Fruit fly (Drosophila melanogaster) whole organism, embryonic: Measurements from ENCODE around the gene Glut4EF.

Source experiments
- Antp ChIP-seq: fragments of 200-800 bp; sonication (Bioruptor generic); optimal IDR thresholded peaks from 3 replicates; lab custom pipeline; 2016; ENCODE audit warnings: missing biosample characterization, missing genetic modification characterization
- Bgb ChIP-seq: fragments of 200-800 bp; sonication (Bioruptor generic); IDR thresholded peaks from 2 replicates; pipeline ENCODE4 v1.3.6; 2022; ENCODE audit warnings: missing biosample characterization, missing genetic modification characterization; ENCODE audit not compliant: partially characterized antibody
- CG10274 ChIP-seq: fragments of 200-800 bp; sonication (Bioruptor generic); optimal IDR thresholded peaks from 3 replicates; lab custom pipeline; 2017; ENCODE audit warnings: missing biosample characterization, mild to moderate bottlenecking, missing genetic modification characterization
- CG10543 ChIP-seq: fragments of 200-800 bp; sonication (Bioruptor generic); optimal IDR thresholded peaks from 3 replicates; lab custom pipeline; 2017; ENCODE audit warnings: missing biosample characterization, mild to moderate bottlenecking, missing genetic modification characterization, moderate library complexity
- CG13775 ChIP-seq: fragments of 200-800 bp; sonication (Bioruptor generic); optimal IDR thresholded peaks from 3 replicates; lab custom pipeline; 2017; ENCODE audit warnings: missing biosample characterization, mild to moderate bottlenecking, missing genetic modification characterization
- CG15479 ChIP-seq: fragments of 200-800 bp; sonication (Bioruptor generic); optimal IDR thresholded peaks from 3 replicates; lab custom pipeline; 2019; ENCODE audit warnings: missing biosample characterization, mild to moderate bottlenecking, missing genetic modification characterization, moderate library complexity
- CG15696 ChIP-seq: fragments of 200-800 bp; sonication (Bioruptor generic); optimal IDR thresholded peaks from 2 replicates; lab custom pipeline; 2019; ENCODE audit warnings: missing biosample characterization, mild to moderate bottlenecking, missing genetic modification characterization, moderate library complexity
- CG30403 ChIP-seq: fragments of 200-800 bp; sonication (Bioruptor generic); optimal IDR thresholded peaks from 3 replicates; lab custom pipeline; 2016; ENCODE audit warnings: missing biosample characterization, missing genetic modification characterization
- CG43689 ChIP-seq: fragments of 200-800 bp; sonication (Bioruptor generic); IDR thresholded peaks from 2 replicates; pipeline ENCODE4 v1.3.6; 2022; ENCODE audit warnings: missing biosample characterization, missing genetic modification characterization
- CG4820 ChIP-seq: fragments of 200-800 bp; sonication (Bioruptor generic); optimal IDR thresholded peaks from 3 replicates; lab custom pipeline; 2016; ENCODE audit warnings: missing biosample characterization, missing genetic modification characterization
- CG7357 ChIP-seq: fragments of 200-800 bp; sonication (Bioruptor generic); IDR thresholded peaks from 3 replicates; pipeline ENCODE4 v1.3.6; 2022; ENCODE audit warnings: missing biosample characterization, missing genetic modification characterization
- CG7745 ChIP-seq: fragments of 200-800 bp; sonication (Bioruptor generic); optimal IDR thresholded peaks from 2 replicates; lab custom pipeline; 2018; ENCODE audit warnings: missing biosample characterization, mild to moderate bottlenecking, missing genetic modification characterization, moderate library complexity
- CG7963 ChIP-seq: fragments of 200-800 bp; sonication (Bioruptor generic); IDR thresholded peaks from 3 replicates; pipeline ENCODE4 v1.3.6; 2022; ENCODE audit warnings: missing biosample characterization, missing genetic modification characterization; ENCODE audit not compliant: partially characterized antibody
- CG7987 ChIP-seq: fragments of 200-800 bp; sonication (Bioruptor generic); optimal IDR thresholded peaks from 2 replicates; lab custom pipeline; 2018; ENCODE audit warnings: missing biosample characterization, mild to moderate bottlenecking, missing genetic modification characterization, moderate library complexity
- CG8944 ChIP-seq: fragments of 200-800 bp; sonication (Bioruptor generic); optimal IDR thresholded peaks from 3 replicates; lab custom pipeline; 2016; ENCODE audit warnings: missing biosample characterization, missing genetic modification characterization
- Chrac-16 ChIP-seq: fragments of 200-800 bp; sonication (Bioruptor generic); optimal IDR thresholded peaks from 3 replicates; lab custom pipeline; 2016; ENCODE audit warnings: missing biosample characterization, missing genetic modification characterization
- D ChIP-seq, 2 experiments: fragments of 200-800 bp in 1 of 2; fragments of >200 bp in 1 of 2; sonication (Bioruptor generic) in 1 of 2; optimal IDR thresholded peaks; 2 replicates in 1 of 2; 3 replicates in 1 of 2; lab custom pipeline; 2017; ENCODE audit warnings: mild to moderate bottlenecking in 1 of 2, missing biosample characterization in 1 of 2, missing genetic modification characterization in 1 of 2, missing genetic modification reagents in 1 of 2
- Dfd ChIP-seq, 2 experiments: fragments of >200 bp; optimal IDR thresholded peaks; 2 replicates each; lab custom pipeline; 2017; ENCODE audit warnings: missing biosample characterization in 2 of 2, missing genetic modification characterization in 2 of 2
- E2f1 ChIP-seq: fragments of 200-800 bp; sonication (Bioruptor generic); IDR thresholded peaks from 2 replicates; pipeline ENCODE4 v1.3.6; 2022; ENCODE audit warnings: missing biosample characterization, missing genetic modification characterization
- HmgZ ChIP-seq: fragments of 200-800 bp; sonication (Bioruptor generic); optimal IDR thresholded peaks from 2 replicates; lab custom pipeline; 2018; ENCODE audit warnings: missing biosample characterization, mild to moderate bottlenecking, missing genetic modification characterization
- Lim3 ChIP-seq: fragments of 200-800 bp; sonication (Bioruptor generic); IDR thresholded peaks from 2 replicates; pipeline ENCODE4 v1.3.6; 2022; ENCODE audit warnings: missing biosample characterization, missing genetic modification characterization
- Max ChIP-seq: fragments of 200-800 bp; sonication (Bioruptor generic); optimal IDR thresholded peaks from 2 replicates; lab custom pipeline; 2016; ENCODE audit warnings: missing biosample characterization, mild to moderate bottlenecking, missing genetic modification characterization
- Myb ChIP-seq: fragments of 200-800 bp; sonication (Bioruptor generic); optimal IDR thresholded peaks from 2 replicates; lab custom pipeline; 2016; ENCODE audit warnings: missing biosample characterization, missing genetic modification characterization
- NC2α ChIP-seq: fragments of 200-800 bp; sonication (Bioruptor generic); optimal IDR thresholded peaks from 2 replicates; lab custom pipeline; 2016; ENCODE audit warnings: missing biosample characterization, missing genetic modification characterization
- Scr ChIP-seq: fragments of 200-800 bp; sonication (Bioruptor generic); IDR thresholded peaks from 2 replicates; pipeline ENCODE4 v1.3.6; 2022; ENCODE audit warnings: missing biosample characterization, missing genetic modification characterization; ENCODE audit not compliant: partially characterized antibody
- Sry-β ChIP-seq: fragments of 200-800 bp; sonication (Bioruptor generic); optimal IDR thresholded peaks from 2 replicates; lab custom pipeline; 2018; ENCODE audit warnings: missing biosample characterization, mild to moderate bottlenecking, missing genetic modification characterization, moderate library complexity
- ap ChIP-seq: fragments of 200-800 bp; sonication (Bioruptor generic); IDR thresholded peaks from 2 replicates; pipeline ENCODE4 v1.3.6; 2022; ENCODE audit warnings: missing biosample characterization, missing genetic modification characterization
- ato ChIP-seq: fragments of 200-800 bp; sonication (Bioruptor generic); IDR thresholded peaks from 2 replicates; pipeline ENCODE4 v1.3.6; 2022; ENCODE audit warnings: missing biosample characterization, missing genetic modification characterization; ENCODE audit not compliant: partially characterized antibody
- chif ChIP-seq, 2 experiments: fragments of 200-800 bp; sonication (Bioruptor generic); optimal IDR thresholded peaks; 3 replicates each; lab custom pipeline; 2016; ENCODE audit warnings: missing biosample characterization in 2 of 2, missing genetic modification characterization in 2 of 2
- corto ChIP-seq: fragments of 200-800 bp; sonication (Bioruptor generic); optimal IDR thresholded peaks from 2 replicates; lab custom pipeline; 2016; ENCODE audit warnings: missing biosample characterization, mild to moderate bottlenecking, missing genetic modification characterization, moderate library complexity
- croc ChIP-seq: fragments of 200-800 bp; sonication (Bioruptor generic); conservative IDR thresholded peaks from 3 replicates; pipeline ENCODE4 v1.3.6; 2022; ENCODE audit warnings: missing biosample characterization, missing genetic modification characterization
- dimm ChIP-seq: fragments of 200-800 bp; sonication (Bioruptor generic); IDR thresholded peaks from 2 replicates; pipeline ENCODE4 v1.3.6; 2022; ENCODE audit warnings: missing biosample characterization, missing genetic modification characterization
- en ChIP-seq: fragments of 200-800 bp; sonication (Bioruptor generic); optimal IDR thresholded peaks from 2 replicates; lab custom pipeline; 2016; ENCODE audit warnings: missing biosample characterization, missing genetic modification characterization
- fru ChIP-seq: fragments of >200 bp; optimal IDR thresholded peaks from 2 replicates; lab custom pipeline; 2017
- gem ChIP-seq: fragments of 200-800 bp; sonication (Bioruptor generic); optimal IDR thresholded peaks from 2 replicates; lab custom pipeline; 2019; ENCODE audit warnings: missing biosample characterization, mild to moderate bottlenecking, missing genetic modification characterization, moderate library complexity
- gfzf ChIP-seq: fragments of 200-800 bp; sonication (Bioruptor generic); optimal IDR thresholded peaks from 2 replicates; lab custom pipeline; 2016; ENCODE audit warnings: missing biosample characterization, mild to moderate bottlenecking, missing genetic modification characterization, moderate library complexity
- grau ChIP-seq: fragments of 200-800 bp; optimal IDR thresholded peaks from 3 replicates; lab custom pipeline; 2019; ENCODE audit warnings: missing biosample characterization, mild to moderate bottlenecking, missing genetic modification characterization, moderate library complexity
- gro ChIP-seq: fragments of 200-800 bp; sonication (Bioruptor generic); optimal IDR thresholded peaks from 2 replicates; lab custom pipeline; 2016; ENCODE audit warnings: missing biosample characterization, missing genetic modification characterization
- gsb-n ChIP-seq: fragments of 200-800 bp; sonication (Bioruptor generic); optimal IDR thresholded peaks from 3 replicates; lab custom pipeline; 2018; ENCODE audit warnings: missing biosample characterization, mild to moderate bottlenecking, missing genetic modification characterization
- gt ChIP-seq: fragments of 200-800 bp; sonication (Bioruptor generic); IDR thresholded peaks from 2 replicates; pipeline ENCODE4 v1.3.6; 2022; ENCODE audit warnings: missing biosample characterization, missing genetic modification characterization
- ham ChIP-seq: fragments of 200-800 bp; sonication (Bioruptor generic); IDR thresholded peaks from 2 replicates; pipeline ENCODE4 v1.3.6; 2022; ENCODE audit warnings: missing biosample characterization, missing genetic modification characterization
- jumu ChIP-seq: fragments of 200-800 bp; sonication (Bioruptor generic); optimal IDR thresholded peaks from 3 replicates; lab custom pipeline; 2016; ENCODE audit warnings: missing biosample characterization, missing genetic modification characterization
- lilli ChIP-seq: fragments of 200-800 bp; sonication (Bioruptor generic); optimal IDR thresholded peaks from 3 replicates; lab custom pipeline; 2016; ENCODE audit warnings: missing biosample characterization, missing genetic modification characterization
- schlank ChIP-seq: fragments of 200-800 bp; sonication (Bioruptor generic); optimal IDR thresholded peaks from 2 replicates; lab custom pipeline; 2018; ENCODE audit warnings: missing biosample characterization, mild to moderate bottlenecking, missing genetic modification characterization
- sim ChIP-seq: fragments of 200-800 bp; sonication (Bioruptor generic); IDR thresholded peaks from 2 replicates; pipeline ENCODE4 v1.3.6; 2022; ENCODE audit warnings: missing biosample characterization, missing genetic modification characterization
- sima ChIP-seq: fragments of 200-800 bp; sonication (Bioruptor generic); optimal IDR thresholded peaks from 2 replicates; lab custom pipeline; 2016; ENCODE audit warnings: missing biosample characterization, missing genetic modification characterization
- sqz ChIP-seq: fragments of 200-800 bp; sonication (Bioruptor generic); optimal IDR thresholded peaks from 3 replicates; lab custom pipeline; 2018; ENCODE audit warnings: missing biosample characterization, mild to moderate bottlenecking, missing genetic modification characterization
- vvl ChIP-seq: fragments of 200-800 bp; sonication (Bioruptor generic); IDR thresholded peaks from 2 replicates; pipeline ENCODE4 v1.3.6; 2022; ENCODE audit warnings: missing biosample characterization, missing genetic modification characterization
- wek ChIP-seq: fragments of 200-800 bp; sonication (Bioruptor generic); optimal IDR thresholded peaks from 3 replicates; lab custom pipeline; 2018; ENCODE audit warnings: missing biosample characterization, mild to moderate bottlenecking, missing genetic modification characterization, moderate library complexity

Gene Glut4EF

dm6 chr3R:10042664-10043372 is 168.3 kb downstream of the Glut4EF start, which contains the start of the genes Mical and CG3909 (continued):
- TF ChIP-seq ap (GFP tag; lab: Robert Waterston, UW) = peak; percentile 85
- peak in 1 of 2 experiments; percentile 10 for TF ChIP-seq chif (GFP tag; optimal IDR thresholded peaks at IDR 0.05; lab: Kevin White, UChicago)
- TF ChIP-seq Dfd (GFP tag; optimal IDR thresholded peaks at IDR 0.05; lab: Kevin White, UChicago) = no peak
- TF ChIP-seq CG7357 = peak; percentile 62; the same call in 2 of the 3 replicates
- TF ChIP-seq grau = peak; percentile 90
- TF ChIP-seq Sry-β (GFP tag; lab: Kevin White, UChicago) = no peak
- peak; percentile 27 for TF ChIP-seq jumu (GFP tag; lab: Kevin White, UChicago)
- TF ChIP-seq CG15479 = no peak
- TF ChIP-seq CG10543 (GFP tag; lab: Kevin White, UChicago) = peak; percentile 48
- no peak for TF ChIP-seq CG7745 (tag; lab: Kevin White, UChicago)
- TF ChIP-seq Lim3 (GFP tag; lab: Robert Waterston, UW) = 0 out of 2 replicates have a peak, but pooled peaks have one; percentile 29
- TF ChIP-seq CG13775 (GFP tag; lab: Kevin White, UChicago) = peak; percentile 80
- TF ChIP-seq schlank (tag; lab: Kevin White, UChicago) = peak; percentile 24
- peak; percentile 66 for TF ChIP-seq lilli (GFP tag; lab: Kevin White, UChicago)
- no peak; the same call in 2 of the 3 replicates for TF ChIP-seq CG7963 (GFP tag; lab: Robert Waterston, UW)
- peak; percentile 97 for TF ChIP-seq vvl (GFP tag; lab: Robert Waterston, UW)
- TF ChIP-seq CG8944 (GFP tag; lab: Kevin White, UChicago) = no peak
- TF ChIP-seq NC2α (GFP tag; lab: Kevin White, UChicago) = no peak
- peak; percentile 23 for TF ChIP-seq en (GFP tag; lab: Kevin White, UChicago)
- peak; percentile 9 for TF ChIP-seq Myb (GFP tag; lab: Kevin White, UChicago)
- peak; percentile 77 for TF ChIP-seq dimm
- peak; percentile 69 for TF ChIP-seq HmgZ (tag; lab: Kevin White, UChicago)
- TF ChIP-seq E2f1 (GFP tag; lab: Robert Waterston, UW) = peak; percentile 93
- TF ChIP-seq gem (tag; lab: Kevin White, UChicago) = peak; percentile 95
- TF ChIP-seq fru (lab: Kevin White, UChicago) = no peak
- TF ChIP-seq corto (GFP tag; lab: Kevin White, UChicago) = peak; percentile 47
- TF ChIP-seq gsb-n (tag; lab: Kevin White, UChicago) = peak; percentile 92
- TF ChIP-seq ham = peak; percentile 46; the same call in 1 of the 2 replicates
- TF ChIP-seq croc = peak; percentile 53
- TF ChIP-seq ato (GFP tag; lab: Robert Waterston, UW) = peak; percentile 70
- TF ChIP-seq wek (GFP tag; lab: Kevin White, UChicago) = no peak
- TF ChIP-seq sima (GFP tag; lab: Kevin White, UChicago) = no peak
- TF ChIP-seq CG30403 (GFP tag; lab: Kevin White, UChicago) = peak; percentile 85
- TF ChIP-seq CG43689 (GFP tag; lab: Robert Waterston, UW) = peak; percentile 84
- peak; percentile 31 for TF ChIP-seq Antp (GFP tag; lab: Kevin White, UChicago)
- no peak for TF ChIP-seq gro (GFP tag; lab: Kevin White, UChicago)
- TF ChIP-seq CG10274 = no peak
- TF ChIP-seq CG4820 = peak; percentile 64
- peak; percentile 81 for TF ChIP-seq gfzf (GFP tag; lab: Kevin White, UChicago)
- TF ChIP-seq Scr (GFP tag; lab: Robert Waterston, UW) = peak; percentile 54
- TF ChIP-seq Chrac-16 = peak; percentile 82
- no peak for TF ChIP-seq CG7987
- TF ChIP-seq gt (GFP tag; lab: Robert Waterston, UW) = peak; percentile 61
- no peak for TF ChIP-seq sim (GFP tag; lab: Robert Waterston, UW)
- peak; percentile 80 for TF ChIP-seq CG15696 (tag; lab: Kevin White, UChicago)
- TF ChIP-seq Max = peak; percentile 31
- TF ChIP-seq D (optimal IDR thresholded peaks at IDR 0.05; lab: Kevin White, UChicago) = no peak
- peak; percentile 59 for TF ChIP-seq D (GFP tag; optimal IDR thresholded peaks at IDR 0.05; lab: Kevin White, UChicago)
- TF ChIP-seq Bgb (GFP tag; lab: Robert Waterston, UW) = peak; percentile 46
- no peak for TF ChIP-seq sqz
